Fruit fly (Drosophila melanogaster): ENCODE data around the gene CG4822.

CG4822 gene

DNA sequence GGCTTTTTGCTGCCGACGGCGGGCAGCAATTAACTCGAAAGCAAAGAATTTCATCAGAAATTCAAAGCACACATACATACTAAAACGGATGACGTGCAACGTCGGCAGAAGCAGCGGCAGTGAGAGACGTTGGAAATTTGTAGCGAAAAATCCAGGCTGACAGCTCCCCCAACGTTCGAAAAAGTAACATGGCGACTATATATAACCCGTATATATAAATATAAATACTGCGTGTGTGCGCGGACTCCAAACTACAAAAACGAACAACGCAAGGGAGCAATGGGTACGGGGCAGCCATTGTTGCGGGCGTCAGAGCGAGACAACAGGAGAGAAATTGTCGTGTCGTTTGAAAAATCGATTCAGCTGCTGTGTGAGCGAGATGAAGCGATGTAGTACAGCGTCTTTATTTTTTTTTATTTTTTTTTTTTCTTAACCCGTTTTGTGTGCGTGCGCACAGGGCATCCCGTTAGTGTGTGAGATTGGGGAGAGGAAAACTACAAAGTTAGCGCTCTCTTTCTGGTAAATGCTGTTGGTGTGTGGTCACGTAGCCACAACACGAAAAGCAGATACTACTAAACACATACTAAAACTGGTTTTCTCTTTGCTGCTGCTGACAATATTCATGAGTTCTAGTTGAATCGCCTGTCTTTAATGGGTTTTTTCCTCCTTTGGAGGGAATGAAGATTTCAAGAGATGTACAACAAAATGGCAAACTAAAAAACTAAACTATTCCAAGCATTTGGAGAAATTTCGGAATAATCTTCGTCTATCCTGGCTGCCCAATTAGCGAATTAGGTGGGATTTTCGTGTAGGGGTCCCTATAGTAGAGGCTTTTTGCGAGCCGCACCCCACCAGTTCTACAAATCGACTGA, 39.3 kb upstream of the CG4822 start (continued):
- peak; percentile 31 for TF ChIP-seq nerfin-1 (tag; optimal IDR thresholded peaks at IDR 0.05)
- no peak for TF ChIP-seq CG17186 (GFP tag; optimal IDR thresholded peaks at IDR 0.05)
- peak; percentile 22 for TF ChIP-seq CG2120 (GFP tag; optimal IDR thresholded peaks at IDR 0.05)
- TF ChIP-seq CG2875 (GFP tag; optimal IDR thresholded peaks at IDR 0.05), result no peak
- no peak for TF ChIP-seq D19A (tag; optimal IDR thresholded peaks at IDR 0.05)
- no peak for TF ChIP-seq CG4730 (GFP tag; IDR thresholded peaks at IDR 0.05)
- peak; percentile 44 for TF ChIP-seq CG13296 (GFP tag; optimal IDR thresholded peaks at IDR 0.05)
- TF ChIP-seq CG15514 (GFP tag; optimal IDR thresholded peaks at IDR 0.05), result peak; percentile 36
- peak; percentile 50 for TF ChIP-seq CG10431 (GFP tag; optimal IDR thresholded peaks at IDR 0.05)
- peak; percentile 54 for TF ChIP-seq MTF-1 (GFP tag; optimal IDR thresholded peaks at IDR 0.05; ENCODE audit: borderline replicate concordance)
- peak; percentile 12 for TF ChIP-seq Dad (GFP tag; optimal IDR thresholded peaks at IDR 0.05)
- peak; percentile 61 for TF ChIP-seq oc (tag; optimal IDR thresholded peaks at IDR 0.05)
- peak; percentile 25 for TF ChIP-seq exex (tag; optimal IDR thresholded peaks at IDR 0.05)
- TF ChIP-seq Lpt (GFP tag; optimal IDR thresholded peaks at IDR 0.05), result peak; percentile 34
- peak; percentile 49 for TF ChIP-seq Fer1 (GFP tag; optimal IDR thresholded peaks at IDR 0.05)
- peak; percentile 52 for TF ChIP-seq CG4424 (GFP tag; optimal IDR thresholded peaks at IDR 0.05)
- peak; percentile 8 for TF ChIP-seq Bdp1 (GFP tag; optimal IDR thresholded peaks at IDR 0.05)
- TF ChIP-seq scrt (GFP tag; optimal IDR thresholded peaks at IDR 0.05), result peak; percentile 62
- TF ChIP-seq Hmr (GFP tag; optimal IDR thresholded peaks at IDR 0.05), result peak; percentile 68
- no peak for TF ChIP-seq pnt (GFP tag; optimal IDR thresholded peaks at IDR 0.05)
- TF ChIP-seq psq (GFP tag; optimal IDR thresholded peaks at IDR 0.05), result peak; percentile 55
- TF ChIP-seq CG18011 (GFP tag; optimal IDR thresholded peaks at IDR 0.05), result no peak
- no peak for TF ChIP-seq Awh (GFP tag; IDR thresholded peaks at IDR 0.05)
- TF ChIP-seq ewg (GFP tag; optimal IDR thresholded peaks at IDR 0.05), result peak; percentile 96
- TF ChIP-seq lov (optimal IDR thresholded peaks at IDR 0.05), result no peak
- no peak for TF ChIP-seq lov (GFP tag; IDR thresholded peaks at IDR 0.05)
- peak; percentile 11 for TF ChIP-seq da (GFP tag; optimal IDR thresholded peaks at IDR 0.05)
- no peak for TF ChIP-seq slp2 (GFP tag; optimal IDR thresholded peaks at IDR 0.05)
- TF ChIP-seq Stat92E (GFP tag; optimal IDR thresholded peaks at IDR 0.05), result peak in 1 of 3 experiments; percentile 65
- TF ChIP-seq Hand (GFP tag; optimal IDR thresholded peaks at IDR 0.05), result peak; percentile 28
- peak; percentile 38 for TF ChIP-seq CG2678 (tag; optimal IDR thresholded peaks at IDR 0.05)
- no peak for TF ChIP-seq zen (tag; optimal IDR thresholded peaks at IDR 0.05)
- no peak for TF ChIP-seq CG12236 (GFP tag; optimal IDR thresholded peaks at IDR 0.05)
- TF ChIP-seq HLHmδ (GFP tag; optimal IDR thresholded peaks at IDR 0.05), result peak; percentile 27
- TF ChIP-seq Scr (GFP tag; IDR thresholded peaks at IDR 0.05; ENCODE audit: partially characterized antibody), result no peak
- no peak for TF ChIP-seq eyg (GFP tag; optimal IDR thresholded peaks at IDR 0.05)
- peak; percentile 58 for TF ChIP-seq vfl (GFP tag; optimal IDR thresholded peaks at IDR 0.05)
- peak; percentile 6 for TF ChIP-seq nmo (GFP tag; optimal IDR thresholded peaks at IDR 0.05)
- no peak for TF ChIP-seq sisA (GFP tag; IDR thresholded peaks at IDR 0.05)
- peak in 1 of 2 experiments; percentile 27 for TF ChIP-seq insv (GFP tag; optimal IDR thresholded peaks at IDR 0.05)
- TF ChIP-seq CG12769 (tag; optimal IDR thresholded peaks at IDR 0.05), result peak; percentile 89
- TF ChIP-seq ftz-f1 (GFP tag; optimal IDR thresholded peaks at IDR 0.05), result peak; percentile 50
- no peak for TF ChIP-seq CG8944 (GFP tag; optimal IDR thresholded peaks at IDR 0.05)
- peak; percentile 40 for TF ChIP-seq Mes4 (GFP tag; optimal IDR thresholded peaks at IDR 0.05)
- TF ChIP-seq CG8478 (optimal IDR thresholded peaks at IDR 0.05), result peak; percentile 55
- TF ChIP-seq CG7839 (tag; optimal IDR thresholded peaks at IDR 0.05), result peak; percentile 12
- TF ChIP-seq pros (GFP tag; optimal IDR thresholded peaks at IDR 0.05), result peak; percentile 99
- peak; percentile 91 for TF ChIP-seq CG17359 (tag; optimal IDR thresholded peaks at IDR 0.05)

All from whole organism, embryonic.